Fruit fly (Drosophila melanogaster) whole organism, embryonic: ENCODE results near the gene CG7333.
A peak's percentile ranks its signal among the peaks of the same experiment; 100 is the strongest.

ENCODE experiments used
- CG10959 ChIP-seq: fragments of 200-800 bp; sonication (Bioruptor generic); IDR thresholded peaks from 2 replicates; pipeline ENCODE4 v1.3.6; 2022; ENCODE audit warnings: missing biosample characterization, missing genetic modification characterization
- CG11093 ChIP-seq: fragments of 200-800 bp; sonication (Bioruptor generic); IDR thresholded peaks from 3 replicates; pipeline ENCODE4 v1.3.6; 2022; ENCODE audit warnings: missing biosample characterization, missing genetic modification characterization
- CG11560 ChIP-seq: fragments of 200-800 bp; sonication (Bioruptor generic); IDR thresholded peaks from 3 replicates; pipeline ENCODE4 v1.3.6; 2022; ENCODE audit warnings: missing biosample characterization, missing genetic modification characterization
- CG12744 ChIP-seq: fragments of 200-800 bp; sonication (Bioruptor generic); optimal IDR thresholded peaks from 2 replicates; lab custom pipeline; 2016; ENCODE audit warnings: missing biosample characterization, missing genetic modification characterization
- CG14860 ChIP-seq: fragments of 200-800 bp; sonication (Bioruptor generic); IDR thresholded peaks from 3 replicates; pipeline ENCODE4 v1.3.6; 2022; ENCODE audit warnings: missing biosample characterization, missing genetic modification characterization; ENCODE audit not compliant: partially characterized antibody
- CG16779 ChIP-seq: fragments of 200-800 bp; sonication (Bioruptor generic); IDR thresholded peaks from 2 replicates; pipeline ENCODE4 v1.3.6; 2022; ENCODE audit warnings: missing biosample characterization, missing genetic modification characterization
- CG17568 ChIP-seq: fragments of 200-800 bp; sonication (Bioruptor generic); optimal IDR thresholded peaks from 2 replicates; lab custom pipeline; 2018; ENCODE audit warnings: missing biosample characterization, mild to moderate bottlenecking, missing genetic modification characterization, moderate library complexity
- CG2120 ChIP-seq: fragments of 200-800 bp; sonication (Bioruptor generic); optimal IDR thresholded peaks from 3 replicates; lab custom pipeline; 2016; ENCODE audit warnings: missing biosample characterization, missing genetic modification characterization
- CG30403 ChIP-seq: fragments of 200-800 bp; sonication (Bioruptor generic); optimal IDR thresholded peaks from 3 replicates; lab custom pipeline; 2016; ENCODE audit warnings: missing biosample characterization, missing genetic modification characterization
- CG30431 ChIP-seq: fragments of 200-800 bp; sonication (Bioruptor generic); optimal IDR thresholded peaks from 2 replicates; lab custom pipeline; 2017; ENCODE audit warnings: missing biosample characterization, missing genetic modification characterization
- CG31224 ChIP-seq: fragments of 200-800 bp; sonication (Bioruptor generic); IDR thresholded peaks from 2 replicates; pipeline ENCODE4 v1.3.6; 2022; ENCODE audit warnings: missing biosample characterization, missing genetic modification characterization
- CG32767 ChIP-seq: fragments of 200-800 bp; sonication (Bioruptor generic); IDR thresholded peaks from 2 replicates; pipeline ENCODE4 v1.3.6; 2022; ENCODE audit warnings: missing biosample characterization, missing genetic modification characterization
- CG34224 ChIP-seq: fragments of 200-800 bp; sonication (Bioruptor generic); IDR thresholded peaks from 3 replicates; pipeline ENCODE4 v1.3.6; 2022; ENCODE audit warnings: missing biosample characterization, missing genetic modification characterization; ENCODE audit not compliant: partially characterized antibody
- CG6813 ChIP-seq: fragments of 200-800 bp; sonication (Bioruptor generic); optimal IDR thresholded peaks from 2 replicates; lab custom pipeline; 2017; ENCODE audit warnings: missing biosample characterization, missing genetic modification characterization, mild to moderate bottlenecking, moderate library complexity, missing genetic modification reagents
- CG8944 ChIP-seq: fragments of 200-800 bp; sonication (Bioruptor generic); optimal IDR thresholded peaks from 3 replicates; lab custom pipeline; 2016; ENCODE audit warnings: missing biosample characterization, missing genetic modification characterization
- CG9876 ChIP-seq: fragments of 200-800 bp; sonication (Bioruptor generic); optimal IDR thresholded peaks from 2 replicates; lab custom pipeline; 2016; ENCODE audit warnings: missing biosample characterization, missing genetic modification characterization
- CTCF ChIP-seq: fragments of 200-800 bp; sonication (Bioruptor generic); optimal IDR thresholded peaks from 2 replicates; lab custom pipeline; 2017; ENCODE audit warnings: missing biosample characterization, mild to moderate bottlenecking, missing genetic modification characterization, moderate library complexity
- Deaf1 ChIP-seq: fragments of 200-800 bp; optimal IDR thresholded peaks from 3 replicates; lab custom pipeline; 2019; ENCODE audit warnings: missing biosample characterization, mild to moderate bottlenecking, missing genetic modification characterization, moderate library complexity
- Hey ChIP-seq: fragments of 200-800 bp; sonication (Bioruptor generic); optimal IDR thresholded peaks from 3 replicates; lab custom pipeline; 2018; ENCODE audit warnings: missing biosample characterization, mild to moderate bottlenecking, missing genetic modification characterization
- Hr39 ChIP-seq: fragments of >200 bp; optimal IDR thresholded peaks from 2 replicates; lab custom pipeline; 2017
- Hr51 ChIP-seq, 2 experiments: fragments of 200-800 bp; sonication (Bioruptor generic); optimal IDR thresholded peaks; 2 replicates in 1 of 2; 3 replicates in 1 of 2; lab custom pipeline; 2016 to 2018; ENCODE audit warnings: missing biosample characterization in 2 of 2, missing genetic modification characterization in 2 of 2, mild to moderate bottlenecking in 1 of 2, moderate library complexity in 1 of 2
- NC2β ChIP-seq: fragments of 200-800 bp; sonication (Bioruptor generic); optimal IDR thresholded peaks from 2 replicates; lab custom pipeline; 2016; ENCODE audit warnings: missing biosample characterization, missing genetic modification characterization
- Poxn ChIP-seq: fragments of 200-800 bp; sonication (Bioruptor generic); IDR thresholded peaks from 2 replicates; pipeline ENCODE4 v1.3.6; 2022; ENCODE audit warnings: missing biosample characterization, missing genetic modification characterization
- Ravus ChIP-seq: fragments of 200-800 bp; sonication (Bioruptor generic); IDR thresholded peaks from 2 replicates; pipeline ENCODE4 v1.3.6; 2022; ENCODE audit warnings: missing biosample characterization, missing genetic modification characterization
- TFAM ChIP-seq: fragments of 200-800 bp; sonication (Bioruptor generic); optimal IDR thresholded peaks from 2 replicates; lab custom pipeline; 2017; ENCODE audit warnings: missing biosample characterization, missing genetic modification characterization, inconsistent platforms
- Taf1 ChIP-seq: fragments of 200-800 bp; sonication (Bioruptor generic); IDR thresholded peaks from 2 replicates; pipeline ENCODE4 v1.3.6; 2022; ENCODE audit warnings: missing biosample characterization, missing genetic modification characterization
- Vsx1 ChIP-seq: fragments of 200-800 bp; sonication (Bioruptor generic); optimal IDR thresholded peaks from 2 replicates; lab custom pipeline; 2017; ENCODE audit warnings: missing biosample characterization, mild to moderate bottlenecking, missing genetic modification characterization, missing genetic modification reagents
- ase ChIP-seq: fragments of 200-800 bp; sonication (Bioruptor generic); IDR thresholded peaks from 3 replicates; pipeline ENCODE4 v1.3.6; 2022; ENCODE audit warnings: missing biosample characterization, missing genetic modification characterization
- az2 ChIP-seq: fragments of 200-800 bp; sonication (Bioruptor generic); optimal IDR thresholded peaks from 3 replicates; lab custom pipeline; 2016; ENCODE audit warnings: missing biosample characterization, missing genetic modification characterization
- bowl ChIP-seq: fragments of 200-800 bp; sonication (Bioruptor generic); IDR thresholded peaks from 2 replicates; pipeline ENCODE4 v1.3.6; 2022; ENCODE audit warnings: missing biosample characterization, missing genetic modification characterization
- cad ChIP-seq: fragments of >200 bp; optimal IDR thresholded peaks from 2 replicates; lab custom pipeline; 2017; ENCODE audit warnings: missing biosample characterization, missing genetic modification characterization
- cg ChIP-seq: fragments of 200-800 bp; sonication (Bioruptor generic); optimal IDR thresholded peaks from 3 replicates; lab custom pipeline; 2019; ENCODE audit warnings: missing biosample characterization, mild to moderate bottlenecking, missing genetic modification characterization, moderate library complexity
- dmrt99B ChIP-seq: fragments of 200-800 bp; sonication (Bioruptor generic); optimal IDR thresholded peaks from 2 replicates; lab custom pipeline; 2018; ENCODE audit warnings: missing biosample characterization, mild to moderate bottlenecking, missing genetic modification characterization, moderate library complexity
- dysf ChIP-seq: fragments of 200-800 bp; sonication (Bioruptor generic); IDR thresholded peaks from 3 replicates; pipeline ENCODE4 v1.3.6; 2022; ENCODE audit warnings: missing biosample characterization, missing genetic modification characterization
- eyg ChIP-seq: fragments of 200-800 bp; sonication (Bioruptor generic); optimal IDR thresholded peaks from 3 replicates; lab custom pipeline; 2016; ENCODE audit warnings: missing biosample characterization, missing genetic modification characterization
- fd64A ChIP-seq: fragments of 200-800 bp; sonication (Bioruptor generic); optimal IDR thresholded peaks from 3 replicates; lab custom pipeline; 2018; ENCODE audit warnings: missing biosample characterization, mild to moderate bottlenecking, missing genetic modification characterization
- gsb-n ChIP-seq: fragments of 200-800 bp; sonication (Bioruptor generic); optimal IDR thresholded peaks from 3 replicates; lab custom pipeline; 2018; ENCODE audit warnings: missing biosample characterization, mild to moderate bottlenecking, missing genetic modification characterization
- h ChIP-seq: fragments of >200 bp; optimal IDR thresholded peaks from 2 replicates; lab custom pipeline; 2017
- inv ChIP-seq: fragments of 200-800 bp; sonication (Bioruptor generic); IDR thresholded peaks from 2 replicates; pipeline ENCODE4 v1.3.6; 2022; ENCODE audit warnings: missing biosample characterization, missing genetic modification characterization; ENCODE audit not compliant: partially characterized antibody
- kay ChIP-seq: fragments of 200-800 bp; sonication (Bioruptor generic); optimal IDR thresholded peaks from 2 replicates; lab custom pipeline; 2016; ENCODE audit warnings: missing biosample characterization, missing genetic modification characterization
- lab ChIP-seq: fragments of 200-800 bp; sonication (Bioruptor generic); optimal IDR thresholded peaks from 3 replicates; lab custom pipeline; 2017; ENCODE audit warnings: missing biosample characterization, missing genetic modification characterization, mild to moderate bottlenecking, moderate library complexity, missing genetic modification reagents
- lmd ChIP-seq: fragments of 200-800 bp; sonication (Bioruptor generic); IDR thresholded peaks from 2 replicates; pipeline ENCODE4 v1.3.6; 2022; ENCODE audit warnings: missing biosample characterization, missing genetic modification characterization
- nerfin-1 ChIP-seq: fragments of 200-800 bp; sonication (Bioruptor generic); optimal IDR thresholded peaks from 3 replicates; lab custom pipeline; 2019; ENCODE audit warnings: missing biosample characterization, mild to moderate bottlenecking, missing genetic modification characterization, moderate library complexity
- odd ChIP-seq: fragments of 200-800 bp; sonication (Bioruptor generic); optimal IDR thresholded peaks from 2 replicates; lab custom pipeline; 2017; ENCODE audit warnings: missing biosample characterization, mild to moderate bottlenecking, missing genetic modification characterization
- phol ChIP-seq: fragments of 200-800 bp; sonication (Bioruptor generic); optimal IDR thresholded peaks from 3 replicates; lab custom pipeline; 2018; ENCODE audit warnings: missing biosample characterization, mild to moderate bottlenecking, missing genetic modification characterization, moderate library complexity
- ranshi ChIP-seq: fragments of 200-800 bp; sonication (Bioruptor generic); IDR thresholded peaks from 2 replicates; pipeline ENCODE4 v1.3.6; 2022; ENCODE audit warnings: missing biosample characterization, missing genetic modification characterization
- run ChIP-seq: fragments of 200-800 bp; sonication (Bioruptor generic); optimal IDR thresholded peaks from 3 replicates; lab custom pipeline; 2018; ENCODE audit warnings: missing biosample characterization, mild to moderate bottlenecking, missing genetic modification characterization
- salm ChIP-seq: fragments of 200-800 bp; sonication (Bioruptor generic); optimal IDR thresholded peaks from 2 replicates; lab custom pipeline; 2018; ENCODE audit warnings: missing biosample characterization, mild to moderate bottlenecking, missing genetic modification characterization
- slbo ChIP-seq: fragments of 200-800 bp; sonication (Bioruptor generic); IDR thresholded peaks from 2 replicates; pipeline ENCODE4 v1.3.6; 2022; ENCODE audit warnings: missing biosample characterization, missing genetic modification characterization
- sob ChIP-seq: fragments of 200-800 bp; sonication (Bioruptor generic); IDR thresholded peaks from 2 replicates; pipeline ENCODE4 v1.3.6; 2022; ENCODE audit warnings: missing biosample characterization, missing genetic modification characterization
- tin ChIP-seq: fragments of 200-800 bp; sonication (Bioruptor generic); optimal IDR thresholded peaks from 3 replicates; lab custom pipeline; 2016; ENCODE audit warnings: missing biosample characterization, missing genetic modification characterization
- tup ChIP-seq: fragments of 200-800 bp; sonication (Bioruptor generic); optimal IDR thresholded peaks from 2 replicates; lab custom pipeline; 2016; ENCODE audit warnings: missing biosample characterization, mild to moderate bottlenecking, missing genetic modification characterization, moderate library complexity

Gene CG7333

dm6 chr3R:19627792-19628522 is 27.5 kb downstream of the CG7333 start (continued):
- TF ChIP-seq CG10959 = no peak
- TF ChIP-seq salm (tag; lab: Kevin White, UChicago) = no peak
- TF ChIP-seq odd = no peak
- no peak for TF ChIP-seq CG16779 (GFP tag; lab: Robert Waterston, UW)
- TF ChIP-seq cg (GFP tag; lab: Kevin White, UChicago) = no peak
- no peak for TF ChIP-seq Ravus (GFP tag; lab: Robert Waterston, UW)
- TF ChIP-seq h = no peak
- peak; percentile 60; the same call in 1 of the 3 replicates for TF ChIP-seq dysf (GFP tag; lab: Robert Waterston, UW)
- TF ChIP-seq slbo (GFP tag; lab: Robert Waterston, UW) = no peak
- TF ChIP-seq TFAM (GFP tag; lab: Kevin White, UChicago) = peak; percentile 3
- TF ChIP-seq CG12744 = no peak
- no peak for TF ChIP-seq Vsx1 (GFP tag; lab: Kevin White, UChicago)
- no peak for TF ChIP-seq Hr39 (lab: Kevin White, UChicago)
- no peak for TF ChIP-seq CG2120 (GFP tag; lab: Kevin White, UChicago)
- peak; percentile 35; the same call in 1 of the 2 replicates for TF ChIP-seq sob (GFP tag; lab: Robert Waterston, UW)
- TF ChIP-seq gsb-n = no peak
- peak; percentile 35; the same call in 1 of the 2 replicates for TF ChIP-seq lmd (GFP tag; lab: Robert Waterston, UW)
- TF ChIP-seq tin (GFP tag; lab: Kevin White, UChicago) = peak; percentile 42
- no peak for TF ChIP-seq run (tag; lab: Kevin White, UChicago)
- no peak for TF ChIP-seq fd64A (GFP tag; lab: Kevin White, UChicago)
- peak; percentile 30 for TF ChIP-seq CG30403
- peak; percentile 72 for TF ChIP-seq dmrt99B (tag; lab: Kevin White, UChicago)
- no peak for TF ChIP-seq cad (GFP tag; lab: Kevin White, UChicago)
- no peak for TF ChIP-seq eyg
- TF ChIP-seq CG14860 (GFP tag; lab: Robert Waterston, UW) = no peak
- TF ChIP-seq lab (GFP tag; lab: Kevin White, UChicago) = peak; percentile 70
- TF ChIP-seq Hey (tag; lab: Kevin White, UChicago) = no peak
- TF ChIP-seq Taf1 (GFP tag; lab: Robert Waterston, UW) = no peak
- TF ChIP-seq CG31224 (GFP tag; lab: Robert Waterston, UW) = no peak
- no peak for TF ChIP-seq CG9876 (GFP tag; lab: Kevin White, UChicago)
- no peak for TF ChIP-seq CG32767 (GFP tag; lab: Robert Waterston, UW)
- TF ChIP-seq ase (GFP tag; lab: Robert Waterston, UW) = no peak; the same call in 2 of the 3 replicates
- no peak for TF ChIP-seq CG8944 (GFP tag; lab: Kevin White, UChicago)
- peak in 1 of 2 experiments; percentile 5 for TF ChIP-seq Hr51 (GFP tag; optimal IDR thresholded peaks at IDR 0.05; lab: Kevin White, UChicago)
- no peak for TF ChIP-seq CG6813 (GFP tag; lab: Kevin White, UChicago)
- TF ChIP-seq CG11560 = no peak
- peak; percentile 45 for TF ChIP-seq Deaf1 (tag; lab: Kevin White, UChicago)
- no peak for TF ChIP-seq NC2β (GFP tag; lab: Kevin White, UChicago)
- no peak for TF ChIP-seq az2
- no peak for TF ChIP-seq CG17568
- peak; percentile 1 for TF ChIP-seq CTCF (GFP tag; lab: Kevin White, UChicago)
- no peak for TF ChIP-seq kay (GFP tag; lab: Kevin White, UChicago)
- no peak; the same call in 1 of the 2 replicates for TF ChIP-seq ranshi (GFP tag; lab: Robert Waterston, UW)
- no peak for TF ChIP-seq tup (GFP tag; lab: Kevin White, UChicago)
- peak; percentile 6 for TF ChIP-seq CG30431
- peak; percentile 44 for TF ChIP-seq nerfin-1 (tag; lab: Kevin White, UChicago)
- TF ChIP-seq Poxn = no peak
- TF ChIP-seq CG11093 (GFP tag; lab: Robert Waterston, UW) = no peak
- no peak for TF ChIP-seq bowl (GFP tag; lab: Robert Waterston, UW)
- TF ChIP-seq inv (GFP tag; lab: Robert Waterston, UW) = no peak
- peak; percentile 74 for TF ChIP-seq phol (tag; lab: Kevin White, UChicago)
- no peak for TF ChIP-seq CG34224
